Fruit fly (Drosophila melanogaster): Measurements from ENCODE around the gene CG2991.

The CG2991 gene

DNA sequence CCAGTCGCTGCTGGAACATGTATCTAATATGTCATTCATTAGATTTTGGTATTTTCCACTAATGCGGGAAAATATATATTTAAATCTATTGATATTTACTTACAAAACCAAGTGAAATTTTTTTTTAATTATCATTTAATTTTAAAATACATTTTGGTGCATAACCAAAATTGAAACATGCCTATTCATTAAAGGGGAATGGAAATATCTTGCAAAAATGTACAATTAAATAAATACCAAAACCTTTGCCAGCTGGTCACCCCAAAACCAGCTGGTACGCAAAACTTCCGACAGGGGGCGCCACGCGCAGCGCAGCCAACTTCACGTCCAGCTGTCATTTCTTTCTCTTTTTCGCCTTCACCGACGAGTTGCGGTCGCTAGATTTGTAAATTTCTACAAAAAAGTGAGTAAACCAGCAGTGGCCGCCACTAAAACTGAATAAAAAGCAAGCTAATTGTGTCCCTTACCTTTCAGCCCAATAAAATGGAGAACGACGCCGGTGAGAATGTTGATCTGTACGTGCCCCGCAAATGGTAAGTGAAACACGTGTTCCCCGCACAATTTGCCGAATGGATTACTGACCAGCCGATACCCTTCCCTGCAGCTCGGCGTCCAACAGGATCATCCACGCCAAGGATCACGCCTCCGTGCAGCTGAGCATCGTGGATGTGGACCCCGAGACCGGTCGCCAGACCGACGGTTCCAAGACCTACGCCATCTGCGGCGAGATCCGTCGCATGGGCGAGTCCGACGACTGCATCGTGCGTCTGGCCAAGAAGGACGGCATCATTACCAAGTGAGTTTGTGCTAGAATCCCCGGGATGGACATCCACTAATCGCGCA, 970 bp upstream of the CG2991 start, which contains the start of the genes CG3104 and RpS21 (continued):
- TF ChIP-seq Blimp-1 (GFP tag; optimal IDR thresholded peaks at IDR 0.05) (peak; percentile 55), fkh (GFP tag; optimal IDR thresholded peaks at IDR 0.05) (peak; percentile 73), CG16779 (tag; optimal IDR thresholded peaks at IDR 0.05) (peak; percentile 48), CG6854 (GFP tag; optimal IDR thresholded peaks at IDR 0.05) (peak; percentile 72), dsx (GFP tag; optimal IDR thresholded peaks at IDR 0.05; ENCODE audit: poor library complexity, severe bottlenecking) (peak; percentile 37), CG6808 (GFP tag; optimal IDR thresholded peaks at IDR 0.05) (peak; percentile 56), cyc (GFP tag; optimal IDR thresholded peaks at IDR 0.05) (peak; percentile 84), Sox14 (GFP tag; optimal IDR thresholded peaks at IDR 0.05) (peak; percentile 60), CG6163 (GFP tag; IDR thresholded peaks at IDR 0.05) (peak; percentile 89), CG7368 (GFP tag; optimal IDR thresholded peaks at IDR 0.05) (peak; percentile 64), Eip93F (GFP tag; optimal IDR thresholded peaks at IDR 0.05) (peak; percentile 79), salr (GFP tag; optimal IDR thresholded peaks at IDR 0.05) (peak; percentile 38 to 79), eg (GFP tag; IDR thresholded peaks at IDR 0.05) (peak; percentile 83), net (GFP tag; optimal IDR thresholded peaks at IDR 0.05) (peak; percentile 71), fd85E (GFP tag; optimal IDR thresholded peaks at IDR 0.05) (no peak), esn (GFP tag; optimal IDR thresholded peaks at IDR 0.05) (peak; percentile 76), svp (GFP tag) (peak; percentile 70), Met (GFP tag; optimal IDR thresholded peaks at IDR 0.05) (peak; percentile 71), CG3919 (GFP tag; optimal IDR thresholded peaks at IDR 0.05) (peak; percentile 81), lz (GFP tag; optimal IDR thresholded peaks at IDR 0.05) (peak; percentile 78), CG31627 (GFP tag; optimal IDR thresholded peaks at IDR 0.05) (peak; percentile 85), Ets21C (GFP tag; optimal IDR thresholded peaks at IDR 0.05) (peak; percentile 11), CG32006 (GFP tag; optimal IDR thresholded peaks at IDR 0.05) (peak; percentile 46)

DNA sequence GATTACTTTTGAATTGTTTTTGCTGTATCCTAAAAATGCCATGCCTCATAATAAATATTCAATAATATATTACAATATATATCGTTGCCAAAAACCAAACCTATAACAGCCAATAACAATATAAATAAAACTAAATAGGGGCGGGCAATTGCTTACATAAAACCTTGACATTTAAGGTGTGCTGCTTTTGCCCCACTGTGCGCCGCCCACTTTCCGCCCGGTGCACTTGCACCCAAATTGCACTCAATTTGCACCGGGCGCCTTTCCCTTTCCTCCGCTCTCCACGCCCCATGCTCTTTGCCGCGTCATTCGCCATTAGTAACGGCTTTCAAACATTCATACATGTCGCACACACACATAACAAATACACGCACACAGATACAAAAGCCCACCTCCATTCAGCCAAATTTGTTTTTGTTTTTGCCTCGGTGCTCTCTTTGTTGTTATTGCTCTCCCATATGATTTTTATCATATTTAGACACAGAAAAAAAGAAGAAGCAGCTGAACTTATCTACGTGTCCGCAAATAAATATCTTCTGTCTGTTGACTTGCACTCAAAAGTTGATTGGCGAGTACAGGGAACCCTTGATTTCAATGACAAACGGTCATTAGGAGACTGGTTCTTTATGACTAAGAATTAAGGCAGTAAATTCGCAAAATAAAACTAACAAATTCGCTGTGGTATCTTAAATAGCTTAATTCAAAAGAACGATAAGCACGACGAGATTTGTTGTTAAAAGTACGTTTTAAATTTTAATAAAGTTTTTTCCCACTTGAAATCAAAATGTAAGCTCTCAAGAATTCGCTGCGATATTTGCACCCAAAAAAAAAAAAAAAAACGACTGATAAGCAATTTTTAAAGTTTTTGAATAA, 1.1 kb downstream of the CG2991 start:
- peak; percentile 50 for TF ChIP-seq Smox (GFP tag; optimal IDR thresholded peaks at IDR 0.05)
- TF ChIP-seq CG8632 (GFP tag; optimal IDR thresholded peaks at IDR 0.05) = peak; percentile 55
- peak; percentile 78 for TF ChIP-seq svp (GFP tag)
- peak; percentile 52 for TF ChIP-seq CG6792 (GFP tag; optimal IDR thresholded peaks at IDR 0.05)
- no peak for TF ChIP-seq Sox15 (GFP tag; optimal IDR thresholded peaks at IDR 0.05)
- no peak for TF ChIP-seq cyc (GFP tag; optimal IDR thresholded peaks at IDR 0.05)
- peak; percentile 78 for TF ChIP-seq net (GFP tag; optimal IDR thresholded peaks at IDR 0.05)
- peak; percentile 88 for TF ChIP-seq eg (GFP tag; IDR thresholded peaks at IDR 0.05)
- peak; percentile 75 for TF ChIP-seq CG6163 (GFP tag; IDR thresholded peaks at IDR 0.05)
- peak; percentile 42 for TF ChIP-seq CG10631 (GFP tag; optimal IDR thresholded peaks at IDR 0.05)
- peak; percentile 33 for TF ChIP-seq topi (GFP tag; optimal IDR thresholded peaks at IDR 0.05)
- TF ChIP-seq CG3919 (GFP tag; optimal IDR thresholded peaks at IDR 0.05) = peak; percentile 77
- TF ChIP-seq Lpt (GFP tag; optimal IDR thresholded peaks at IDR 0.05) = peak; percentile 68
- TF ChIP-seq CG11902 (GFP tag; optimal IDR thresholded peaks at IDR 0.05) = no peak
- peak; percentile 61 for TF ChIP-seq Blimp-1 (GFP tag; optimal IDR thresholded peaks at IDR 0.05)
- peak; percentile 36 for TF ChIP-seq CG11762 (GFP tag; optimal IDR thresholded peaks at IDR 0.05; ENCODE audit: insufficient read depth)
- TF ChIP-seq Hr39 (GFP tag; optimal IDR thresholded peaks at IDR 0.05) = peak; percentile 20
- no peak for TF ChIP-seq CG9139 (GFP tag; optimal IDR thresholded peaks at IDR 0.05)
- no peak for TF ChIP-seq CG1621 (tag; optimal IDR thresholded peaks at IDR 0.05)
- peak; percentile 6 for TF ChIP-seq Ets96B (tag; optimal IDR thresholded peaks at IDR 0.05)
- TF ChIP-seq Eip93F (GFP tag; optimal IDR thresholded peaks at IDR 0.05) = no peak
- TF ChIP-seq CG10669 (GFP tag; optimal IDR thresholded peaks at IDR 0.05) = peak; percentile 54
- TF ChIP-seq pdm3 (GFP tag; optimal IDR thresholded peaks at IDR 0.05) = peak; percentile 47
- TF ChIP-seq dsx (GFP tag; optimal IDR thresholded peaks at IDR 0.05; ENCODE audit: poor library complexity, severe bottlenecking) = no peak
- peak; percentile 44 for TF ChIP-seq esn (GFP tag; optimal IDR thresholded peaks at IDR 0.05)
- TF ChIP-seq CG8119 (GFP tag; IDR thresholded peaks at IDR 0.05) = peak; percentile 88
- peak; percentile 89 for TF ChIP-seq CG15336 (GFP tag; IDR thresholded peaks at IDR 0.05)
- TF ChIP-seq Eip78C (GFP tag) = peak; percentile 84
- TF ChIP-seq salr (GFP tag; optimal IDR thresholded peaks at IDR 0.05) = peak in 1 of 2 experiments; percentile 43
- TF ChIP-seq fkh (GFP tag; optimal IDR thresholded peaks at IDR 0.05) = peak; percentile 92
- peak; percentile 66 for TF ChIP-seq dac (GFP tag; optimal IDR thresholded peaks at IDR 0.05)
- TF ChIP-seq vri (GFP tag; optimal IDR thresholded peaks at IDR 0.05) = peak; percentile 47
- TF ChIP-seq Sox14 (GFP tag; optimal IDR thresholded peaks at IDR 0.05) = peak; percentile 16
- TF ChIP-seq Met (GFP tag; optimal IDR thresholded peaks at IDR 0.05) = peak; percentile 46
- peak; percentile 67 for TF ChIP-seq CG4318 (GFP tag; optimal IDR thresholded peaks at IDR 0.05)
